Worm (Caenorhabditis elegans): ENCODE data around the gene Y38E10A.34.
"Not testable (repeated sequence)": the region's sequence is repeated elsewhere in the genome, so short reads cannot be mapped to it uniquely, and the experiment has no call there.

Gene Y38E10A.34

ce11 chrII:12630888-12631287, at the start of gene Y38E10A.34:
Gene Y38E10A.34 (plus strand): TSS chrII:12631188.
- no peak for TF ChIP-seq unc-62 (GFP tag; optimal IDR thresholded peaks at IDR 0.05)

- TF ChIP-seq unc-62 (GFP tag; optimal IDR thresholded peaks at IDR 0.05), result no peak
These were observed 27.0 kb upstream of the Y38E10A.34 start, which contains the start of the genes ceh-100 and lips-15 for ce11 chrII:12603667-12604621. Gene ceh-100 (minus strand): TSS chrII:12603680. Gene lips-15 (plus strand): TSS chrII:12604386.

ce11 chrII:12606108-12606507, 24.9 kb upstream of the Y38E10A.34 start:
- TF ChIP-seq unc-62 (GFP tag; optimal IDR thresholded peaks at IDR 0.05), result no peak

ce11 chrII:12606900-12607299, 24.1 kb upstream of the Y38E10A.34 start, which contains the start of gene Y38E10A.8:
Gene Y38E10A.8 (plus strand): TSS chrII:12607200.
- TF ChIP-seq unc-62 (GFP tag; optimal IDR thresholded peaks at IDR 0.05), result no peak

ce11 chrII:12608653-12609052, 22.3 kb upstream of the Y38E10A.34 start, which contains the start of gene Y38E10A.9:
Gene Y38E10A.9 (plus strand): TSS chrII:12608953.
- TF ChIP-seq unc-62 (GFP tag; optimal IDR thresholded peaks at IDR 0.05), result no peak

ce11 chrII:12612218-12612617, 18.8 kb upstream of the Y38E10A.34 start, which contains the start of gene nspe-4:
Gene nspe-4 (plus strand): TSS chrII:12612518.
- TF ChIP-seq unc-62 (GFP tag; optimal IDR thresholded peaks at IDR 0.05), result no peak

ce11 chrII:12615413-12615812, 15.6 kb upstream of the Y38E10A.34 start:
- no peak for TF ChIP-seq unc-62 (GFP tag; optimal IDR thresholded peaks at IDR 0.05)

ce11 chrII:12616081-12616480, 14.9 kb upstream of the Y38E10A.34 start, which contains the start of gene nspe-6:
Gene nspe-6 (minus strand): TSS chrII:12616181.
- TF ChIP-seq unc-62 (GFP tag; optimal IDR thresholded peaks at IDR 0.05), result no peak

ce11 chrII:12617586-12617985, 13.4 kb upstream of the Y38E10A.34 start, which contains the start of gene nspe-3:
Gene nspe-3 (plus strand): TSS chrII:12617886.
- no peak for TF ChIP-seq unc-62 (GFP tag; optimal IDR thresholded peaks at IDR 0.05)

ce11 chrII:12619288-12619687, 11.7 kb upstream of the Y38E10A.34 start, which contains the start of gene nspe-2:
Gene nspe-2 (minus strand): TSS chrII:12619388.
- TF ChIP-seq unc-62 (GFP tag; optimal IDR thresholded peaks at IDR 0.05), result no peak

- no peak for TF ChIP-seq unc-62 (GFP tag; optimal IDR thresholded peaks at IDR 0.05)
These were observed 10.2 kb upstream of the Y38E10A.34 start, which contains the start of gene nspe-1 for ce11 chrII:12620764-12621163. Gene nspe-1 (minus strand): TSS chrII:12620864.

ce11 chrII:12621908-12622566, 9.0 kb upstream of the Y38E10A.34 start, which contains the start of gene nspe-8:
Gene nspe-8 (minus strand): TSS chrII:12621958.
- TF ChIP-seq unc-62 (GFP tag; optimal IDR thresholded peaks at IDR 0.05), result no peak

- TF ChIP-seq unc-62 (GFP tag; optimal IDR thresholded peaks at IDR 0.05), result no peak
These were observed 8.1 kb upstream of the Y38E10A.34 start for ce11 chrII:12622843-12623242.

ce11 chrII:12624433-12624832, 6.6 kb upstream of the Y38E10A.34 start, which contains the start of gene Y38E10A.14:
Gene Y38E10A.14 (minus strand): TSS chrII:12624533.
- TF ChIP-seq unc-62 (GFP tag; optimal IDR thresholded peaks at IDR 0.05), result not testable (repeated sequence)

- TF ChIP-seq unc-62 (GFP tag; optimal IDR thresholded peaks at IDR 0.05), result no peak
These were observed 5.3 kb upstream of the Y38E10A.34 start for ce11 chrII:12625673-12626072.

ce11 chrII:12626120-12626624, 4.8 kb upstream of the Y38E10A.34 start:
- no peak for TF ChIP-seq unc-62 (GFP tag; optimal IDR thresholded peaks at IDR 0.05)
